Worm (Caenorhabditis elegans): ENCODE results near the gene ZK813.7.

- TF ChIP-seq flt-1 (GFP tag; IDR thresholded peaks at IDR 0.05) (no peak), sea-1 (GFP tag; conservative IDR thresholded peaks at IDR 0.05) (no peak), tbx-37 (GFP tag; conservative IDR thresholded peaks at IDR 0.05) (no peak), tra-4 (tag; optimal IDR thresholded peaks at IDR 0.05) (no peak), ets-7 (tag; optimal IDR thresholded peaks at IDR 0.05) (no peak), ama-1 (optimal IDR thresholded peaks at IDR 0.05) (no peak), hmg-4 (GFP tag; optimal IDR thresholded peaks at IDR 0.05) (no peak), pes-1 (GFP tag; IDR thresholded peaks at IDR 0.05) (no peak), hnd-1 (tag; optimal IDR thresholded peaks at IDR 0.05) (no peak)
Observed at ce11 chrX:3440308-3440707, 4.3 kb upstream of the ZK813.7 start.

Data from whole organism, early embryonic.